Fruit fly (Drosophila melanogaster) whole organism, embryonic: Measurements from ENCODE around the gene CG31551.

Source experiments
- CG3407 ChIP-seq: fragments of 200-800 bp; sonication (Bioruptor generic); optimal IDR thresholded peaks from 2 replicates; lab custom pipeline; 2018; ENCODE audit warnings: missing biosample characterization, mild to moderate bottlenecking, missing genetic modification characterization
- CG42726 ChIP-seq: fragments of 200-800 bp; sonication (Bioruptor generic); IDR thresholded peaks from 2 replicates; pipeline ENCODE4 v1.3.6; 2022; ENCODE audit warnings: missing biosample characterization, missing genetic modification characterization; ENCODE audit not compliant: partially characterized antibody
- CG4424 ChIP-seq: fragments of 200-800 bp; sonication (Bioruptor generic); optimal IDR thresholded peaks from 3 replicates; lab custom pipeline; 2016; ENCODE audit warnings: missing biosample characterization, missing genetic modification characterization
- Dp ChIP-seq: fragments of 200-800 bp; sonication (Bioruptor generic); optimal IDR thresholded peaks from 2 replicates; lab custom pipeline; 2018; ENCODE audit warnings: missing biosample characterization, mild to moderate bottlenecking, missing genetic modification characterization, moderate library complexity
- Elba2 ChIP-seq: fragments of 200-800 bp; sonication (Bioruptor generic); optimal IDR thresholded peaks from 3 replicates; lab custom pipeline; 2016; ENCODE audit warnings: missing biosample characterization, missing genetic modification characterization
- Hr78 ChIP-seq, 2 experiments: fragments of 200-800 bp in 1 of 2; fragments of >200 bp in 1 of 2; sonication (Bioruptor generic) in 1 of 2; optimal IDR thresholded peaks; 2 replicates each; lab custom pipeline; 2017 to 2019; ENCODE audit warnings: missing biosample characterization in 2 of 2, missing genetic modification characterization in 2 of 2, mild to moderate bottlenecking in 1 of 2, moderate library complexity in 1 of 2
- Kr ChIP-seq: fragments of 200-800 bp; sonication (Bioruptor generic); optimal IDR thresholded peaks from 2 replicates; lab custom pipeline; 2017; ENCODE audit warnings: missing biosample characterization, mild to moderate bottlenecking, missing genetic modification characterization
- br ChIP-seq: fragments of >200 bp; optimal IDR thresholded peaks from 2 replicates; lab custom pipeline; 2017
- gem ChIP-seq: fragments of 200-800 bp; sonication (Bioruptor generic); optimal IDR thresholded peaks from 2 replicates; lab custom pipeline; 2019; ENCODE audit warnings: missing biosample characterization, mild to moderate bottlenecking, missing genetic modification characterization, moderate library complexity
- lab ChIP-seq: fragments of 200-800 bp; sonication (Bioruptor generic); optimal IDR thresholded peaks from 3 replicates; lab custom pipeline; 2017; ENCODE audit warnings: missing biosample characterization, missing genetic modification characterization, mild to moderate bottlenecking, moderate library complexity, missing genetic modification reagents
- maf-S ChIP-seq: fragments of 200-800 bp; sonication (Bioruptor generic); optimal IDR thresholded peaks from 2 replicates; lab custom pipeline; 2016; ENCODE audit warnings: missing biosample characterization, missing genetic modification characterization
- mam ChIP-seq: fragments of 200-800 bp; sonication (Bioruptor generic); optimal IDR thresholded peaks from 3 replicates; lab custom pipeline; 2016; ENCODE audit warnings: missing biosample characterization, missing genetic modification characterization
- tup ChIP-seq: fragments of 200-800 bp; sonication (Bioruptor generic); optimal IDR thresholded peaks from 2 replicates; lab custom pipeline; 2016; ENCODE audit warnings: missing biosample characterization, mild to moderate bottlenecking, missing genetic modification characterization, moderate library complexity

- TF ChIP-seq Elba2 (GFP tag; lab: Kevin White, UChicago) (no peak), CG3407 (no peak), Hr78 (GFP tag; optimal IDR thresholded peaks at IDR 0.05; lab: Kevin White, UChicago) (no peak), maf-S (no peak), Dp (GFP tag; lab: Kevin White, UChicago) (no peak), CG42726 (GFP tag; lab: Robert Waterston, UW) (no peak), br (no peak), lab (GFP tag; lab: Kevin White, UChicago) (no peak), CG4424 (no peak), tup (GFP tag; lab: Kevin White, UChicago) (no peak), gem (tag; lab: Kevin White, UChicago) (no peak), Kr (GFP tag; lab: Kevin White, UChicago) (no peak), mam (GFP tag; lab: Kevin White, UChicago) (no peak)
These were observed 19.2 kb upstream of the CG31551 start for dm6 chr3R:5608422-5608821.
